Worm (Caenorhabditis elegans) whole organism, midembryonic: ENCODE measurements around the gene C41H7.2.
A peak's percentile ranks its signal among the peaks of the same experiment; 100 is the strongest.

Experiments used
- T22C8.4 ChIP-seq: fragments of 200-800 bp; sonication (Bioruptor generic); IDR thresholded peaks from 2 replicates; pipeline ENCODE4 v1.3.6; 2022; ENCODE audit warnings: missing genetic modification characterization, missing compliant biosample characterization
- cog-1 ChIP-seq: sonication (generic microtip); optimal IDR thresholded peaks from 2 replicates; lab custom pipeline; 2016; ENCODE audit warnings: missing genetic modification characterization, missing compliant biosample characterization
- flt-1 ChIP-seq: fragments of 200-800 bp; sonication (Bioruptor generic); IDR thresholded peaks from 2 replicates; pipeline ENCODE4 v1.3.6; 2022; ENCODE audit warnings: missing genetic modification characterization, missing compliant biosample characterization
- klf-2 ChIP-seq: fragments of 200-800 bp; sonication (Bioruptor generic); conservative IDR thresholded peaks from 2 replicates; pipeline ENCODE4 v1.3.6; 2022; ENCODE audit warnings: missing genetic modification reagents, missing genetic modification characterization, missing compliant biosample characterization
- med-1 ChIP-seq: sonication (generic microtip); optimal IDR thresholded peaks from 2 replicates; lab custom pipeline; 2017; ENCODE audit warnings: missing genetic modification characterization, mild to moderate bottlenecking, missing compliant biosample characterization, antibody characterized with exemption, missing genetic modification reagents; ENCODE audit not compliant: insufficient read depth
- ref-1 ChIP-seq: fragments of 200-800 bp; sonication (Bioruptor generic); conservative IDR thresholded peaks from 2 replicates; pipeline ENCODE4 v1.3.6; 2022; ENCODE audit warnings: missing genetic modification reagents, missing genetic modification characterization, missing compliant biosample characterization
- tab-1 ChIP-seq: fragments of 200-800 bp; sonication (Bioruptor generic); IDR thresholded peaks from 2 replicates; pipeline ENCODE4 v1.3.6; 2022; ENCODE audit warnings: missing genetic modification characterization, missing compliant biosample characterization
- ztf-23 ChIP-seq: fragments of 200-800 bp; sonication (Bioruptor generic); IDR thresholded peaks from 2 replicates; pipeline ENCODE4 v1.3.6; 2022; ENCODE audit warnings: missing genetic modification reagents, missing genetic modification characterization, missing compliant biosample characterization
- ztf-29 ChIP-seq: fragments of 200-800 bp; sonication (Bioruptor generic); IDR thresholded peaks from 2 replicates; pipeline ENCODE4 v1.3.6; 2022; ENCODE audit warnings: missing genetic modification reagents, missing genetic modification characterization, missing compliant biosample characterization

Gene C41H7.2

DNA sequence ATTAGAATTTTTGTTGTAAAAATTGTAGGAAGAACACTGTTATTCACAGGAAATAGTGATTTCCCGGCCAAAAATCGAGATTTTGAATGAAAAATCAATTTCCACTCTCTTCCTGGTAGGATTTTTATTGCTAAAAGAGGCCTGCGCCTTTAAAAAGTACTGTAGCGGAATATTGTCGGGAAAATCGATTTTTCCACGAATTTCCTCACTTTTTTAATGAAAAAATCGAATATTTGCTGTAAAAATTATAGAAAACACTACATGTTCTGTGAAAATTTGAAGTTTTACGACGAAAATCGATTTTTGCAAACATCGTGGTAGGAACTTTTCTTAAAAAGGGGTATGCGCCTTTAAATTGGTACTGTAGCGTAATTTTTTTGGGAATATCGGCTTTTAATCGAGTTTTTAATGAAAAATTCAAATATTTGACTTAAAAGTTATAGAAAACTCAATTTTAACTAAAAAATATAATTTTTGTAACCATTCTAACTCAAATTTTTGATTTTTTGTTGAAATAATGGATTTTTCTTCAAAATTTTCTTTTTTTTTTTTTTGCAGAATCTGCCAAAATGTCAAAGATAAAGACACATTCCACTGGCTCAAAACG, 41.8 kb downstream of the C41H7.2 start, which contains the start of gene lin-8:
TSS of gene lin-8 (plus strand) at position 557 of the 607 bp plus-strand sequence.
- no peak for TF ChIP-seq tab-1 (GFP tag; lab: Robert Waterston, UW)
- TF ChIP-seq med-1: no peak
- TF ChIP-seq ztf-23 (GFP tag; lab: Robert Waterston, UW): no peak
- no peak for TF ChIP-seq T22C8.4
- TF ChIP-seq cog-1: no peak
- TF ChIP-seq ref-1: no peak
- TF ChIP-seq ztf-29: no peak
- no peak for TF ChIP-seq klf-2 (GFP tag; lab: Robert Waterston, UW)
- no peak for TF ChIP-seq flt-1 (GFP tag; lab: Robert Waterston, UW)

DNA sequence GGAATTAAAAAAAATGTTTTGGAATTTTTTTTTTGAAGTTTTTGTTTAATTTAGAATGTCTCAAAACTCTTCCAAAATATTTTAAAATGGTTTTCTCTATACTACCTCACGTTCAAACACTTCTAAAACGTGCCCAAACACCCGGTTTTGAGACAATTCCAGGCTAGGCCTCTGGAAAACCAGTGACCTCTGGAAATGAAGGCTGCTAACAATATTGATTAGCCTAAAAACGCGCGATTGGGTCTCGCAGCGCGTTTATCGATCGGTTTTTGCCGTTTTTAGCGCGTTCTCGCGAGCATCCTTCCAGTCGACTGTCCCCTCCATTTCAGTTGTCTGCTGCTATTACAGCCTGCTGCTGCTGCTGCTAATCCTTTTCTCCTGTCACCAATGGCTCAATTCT, 46.2 kb downstream of the C41H7.2 start, which contains the start of gene Y25C1A.6:
TSS of gene Y25C1A.6 (plus strand) at position 301 of the 400 bp plus-strand sequence.
- TF ChIP-seq cog-1 (no peak), flt-1 (GFP tag; lab: Robert Waterston, UW) (no peak), med-1 (no peak), klf-2 (GFP tag; lab: Robert Waterston, UW) (no peak), ztf-23 (GFP tag; lab: Robert Waterston, UW) (no peak), ref-1 (no peak), T22C8.4 (no peak), tab-1 (GFP tag; lab: Robert Waterston, UW) (no peak), ztf-29 (no peak)

- TF ChIP-seq ztf-23 (GFP tag; lab: Robert Waterston, UW): no peak
- TF ChIP-seq flt-1 (GFP tag; lab: Robert Waterston, UW): no peak
- no peak for TF ChIP-seq cog-1
- TF ChIP-seq ztf-29: no peak
- TF ChIP-seq med-1: no peak
- no peak for TF ChIP-seq T22C8.4
These were observed 47.0 kb downstream of the C41H7.2 start for ce11 chrII:3061605-3062004.

DNA sequence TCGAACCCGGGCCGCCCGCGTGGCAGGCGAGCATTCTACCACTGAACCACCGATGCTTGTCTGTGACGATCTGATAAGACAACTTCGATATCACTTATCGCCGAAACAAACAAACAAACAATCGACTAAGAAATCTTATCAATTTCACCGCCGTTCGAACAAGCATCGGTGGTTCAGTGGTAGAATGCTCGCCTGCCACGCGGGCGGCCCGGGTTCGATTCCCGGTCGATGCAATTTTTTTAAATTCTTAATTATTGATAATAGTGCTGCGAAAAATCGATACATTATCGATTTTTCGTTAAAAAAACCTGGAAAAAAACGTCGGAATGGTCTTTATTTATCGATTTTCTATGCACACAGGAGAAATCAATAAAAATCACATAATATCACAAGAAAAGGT, 47.6 kb downstream of the C41H7.2 start:
- TF ChIP-seq ztf-29: no peak
- peak; percentile 58 for TF ChIP-seq T22C8.4
- 0 out of 2 replicates have a peak, but pooled peaks have one; percentile 38 for TF ChIP-seq tab-1 (GFP tag; lab: Robert Waterston, UW)
- no peak for TF ChIP-seq klf-2 (GFP tag; lab: Robert Waterston, UW)
- peak; percentile 62; the same call in 1 of the 2 replicates for TF ChIP-seq flt-1 (GFP tag; lab: Robert Waterston, UW)

- TF ChIP-seq T22C8.4 (peak; percentile 41), cog-1 (no peak), med-1 (no peak)
These were observed 48.3 kb downstream of the C41H7.2 start for ce11 chrII:3062876-3063275.

DNA sequence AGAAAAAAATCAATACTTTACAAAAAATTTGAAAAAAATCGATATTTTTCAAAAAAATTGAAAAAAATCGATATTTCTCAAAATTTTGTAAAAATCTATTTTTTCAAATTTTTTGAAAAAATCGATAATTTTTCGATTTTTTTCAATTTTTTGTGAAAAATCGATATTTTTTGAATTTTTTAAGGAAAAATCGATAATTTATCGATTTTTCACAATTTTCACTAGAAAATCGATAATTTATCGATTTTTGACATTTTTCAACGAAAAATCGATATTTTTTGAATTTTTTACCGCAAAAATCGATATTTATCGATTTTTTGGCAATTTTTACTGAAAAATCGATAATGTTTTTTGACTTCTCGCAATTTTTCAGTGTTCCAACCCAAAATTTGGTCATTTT, 48.7 kb downstream of the C41H7.2 start:
- peak; percentile 88 for TF ChIP-seq T22C8.4
- no peak for TF ChIP-seq ztf-29

- TF ChIP-seq ref-1 (no peak), tab-1 (GFP tag; lab: Robert Waterston, UW) (no peak), med-1 (no peak), T22C8.4 (peak; percentile 93), klf-2 (GFP tag; lab: Robert Waterston, UW) (no peak)
These were observed 49.4 kb downstream of the C41H7.2 start for ce11 chrII:3063984-3064383.

- TF ChIP-seq T22C8.4 (peak; percentile 75), ztf-29 (no peak), cog-1 (no peak)
These were observed 50.0 kb downstream of the C41H7.2 start for ce11 chrII:3064631-3065030.

- no peak for TF ChIP-seq ztf-23 (GFP tag; lab: Robert Waterston, UW)
- TF ChIP-seq klf-2 (GFP tag; lab: Robert Waterston, UW): no peak
- no peak for TF ChIP-seq ztf-29
- no peak for TF ChIP-seq flt-1 (GFP tag; lab: Robert Waterston, UW)
- TF ChIP-seq med-1: no peak
- TF ChIP-seq T22C8.4: no peak
- TF ChIP-seq tab-1 (GFP tag; lab: Robert Waterston, UW): no peak
- TF ChIP-seq cog-1: no peak
- TF ChIP-seq ref-1: no peak
These were observed 50.5 kb downstream of the C41H7.2 start for ce11 chrII:3065086-3065485.

ce11 chrII:3066401-3066800, 51.8 kb downstream of the C41H7.2 start:
- TF ChIP-seq T22C8.4: 0 out of 2 replicates have a peak, but pooled peaks have one; percentile 50
- no peak for TF ChIP-seq ztf-29
